Worm (Caenorhabditis elegans): ENCODE measurements around the gene srd-9.

srd-9 gene

ce11 chrV:5329677-5330266 lies 21.8 kb upstream of the srd-9 start (continued):
- no peak for TF ChIP-seq nhr-84 (tag; optimal IDR thresholded peaks at IDR 0.05)
- peak; percentile 6 for TF ChIP-seq snpc-4 (tag; optimal IDR thresholded peaks at IDR 0.05)
- no peak for TF ChIP-seq zag-1 (tag; optimal IDR thresholded peaks at IDR 0.05)
- TF ChIP-seq blmp-1 (tag; optimal IDR thresholded peaks at IDR 0.05) = peak; percentile 93
- TF ChIP-seq snu-23 (GFP tag; optimal IDR thresholded peaks at IDR 0.05) = peak; percentile 50
- TF ChIP-seq grh-1 (GFP tag; IDR thresholded peaks at IDR 0.05) = no peak
- TF ChIP-seq lin-14 (GFP tag; optimal IDR thresholded peaks at IDR 0.05) = peak; percentile 86
- TF ChIP-seq pax-3 (tag; optimal IDR thresholded peaks at IDR 0.05) = no peak
- no peak for TF ChIP-seq aly-2 (tag; optimal IDR thresholded peaks at IDR 0.05)
- TF ChIP-seq isw-1 (GFP tag; IDR thresholded peaks at IDR 0.05) = no peak
- peak in 1 of 2 experiments; percentile 5 for TF ChIP-seq efl-1 (optimal IDR thresholded peaks at IDR 0.05)
- peak; percentile 13 to 94 for TF ChIP-seq efl-1 (GFP tag; optimal IDR thresholded peaks at IDR 0.05 in 1 of 2)
- no peak for TF ChIP-seq efl-3 (GFP tag; optimal IDR thresholded peaks at IDR 0.05)
- TF ChIP-seq nhr-76 (tag; optimal IDR thresholded peaks at IDR 0.05) = no peak
- no peak for TF ChIP-seq skn-1 (tag; optimal IDR thresholded peaks at IDR 0.05)
- TF ChIP-seq nhr-20 (tag; optimal IDR thresholded peaks at IDR 0.05) = peak; percentile 60
- TF ChIP-seq nhr-85 (tag) = peak; percentile 66
- no peak for TF ChIP-seq irx-1 (tag; optimal IDR thresholded peaks at IDR 0.05)
- no peak for TF ChIP-seq vab-15 (tag; optimal IDR thresholded peaks at IDR 0.05)
- no peak for TF ChIP-seq mef-2 (tag; optimal IDR thresholded peaks at IDR 0.05)
- no peak for TF ChIP-seq ces-1 (GFP tag; optimal IDR thresholded peaks at IDR 0.05)
- no peak for TF ChIP-seq unc-62 (GFP tag; optimal IDR thresholded peaks at IDR 0.05)
- TF ChIP-seq C34B4.2 (tag; optimal IDR thresholded peaks at IDR 0.05) = no peak
- no peak for TF ChIP-seq lir-3 (tag; optimal IDR thresholded peaks at IDR 0.05; ENCODE audit: poor library complexity)
- TF ChIP-seq unc-86 (tag; optimal IDR thresholded peaks at IDR 0.05) = no peak
- no peak for TF ChIP-seq jun-1 (tag; optimal IDR thresholded peaks at IDR 0.05)
- no peak for TF ChIP-seq xbp-1 (tag; optimal IDR thresholded peaks at IDR 0.05)
- no peak for TF ChIP-seq aha-1 (tag; optimal IDR thresholded peaks at IDR 0.05)
- TF ChIP-seq egl-13 (tag; optimal IDR thresholded peaks at IDR 0.05) = no peak
- TF ChIP-seq elt-3 (tag; optimal IDR thresholded peaks at IDR 0.05) = peak in 2 of 6 experiments; percentile 17 to 49
- TF ChIP-seq pag-3 (tag; optimal IDR thresholded peaks at IDR 0.05; ENCODE audit: borderline replicate concordance, insufficient read depth) = peak; percentile 85
- no peak for TF ChIP-seq nhr-19 (GFP tag; conservative IDR thresholded peaks at IDR 0.05)
- TF ChIP-seq C16A3.4 (tag; optimal IDR thresholded peaks at IDR 0.05) = peak; percentile 26
- peak; percentile 45 for TF ChIP-seq nhr-77 (tag; optimal IDR thresholded peaks at IDR 0.05)
- peak; percentile 67 for TF ChIP-seq nhr-90 (tag; optimal IDR thresholded peaks at IDR 0.05; ENCODE audit: poor library complexity)
- peak; percentile 36 for TF ChIP-seq rnt-1 (tag; optimal IDR thresholded peaks at IDR 0.05)
- TF ChIP-seq ama-1 (optimal IDR thresholded peaks at IDR 0.05) = no peak
- TF ChIP-seq hlh-4 (tag; optimal IDR thresholded peaks at IDR 0.05) = no peak
- peak in 1 of 2 experiments; percentile 39 for TF ChIP-seq lsy-2 (tag; optimal IDR thresholded peaks at IDR 0.05)
- TF ChIP-seq fkh-4 (tag; optimal IDR thresholded peaks at IDR 0.05; ENCODE audit: borderline replicate concordance) = no peak
- TF ChIP-seq elt-2 (tag; optimal IDR thresholded peaks at IDR 0.05) = peak; percentile 46
- no peak for TF ChIP-seq fkh-8 (tag; optimal IDR thresholded peaks at IDR 0.05)
- no peak for TF ChIP-seq ztf-4 (tag; optimal IDR thresholded peaks at IDR 0.05)
- no peak for TF ChIP-seq sup-37 (GFP tag; optimal IDR thresholded peaks at IDR 0.05)
- TF ChIP-seq sptf-1 (tag; optimal IDR thresholded peaks at IDR 0.05) = no peak
- peak; percentile 25 for TF ChIP-seq dsc-1 (tag; optimal IDR thresholded peaks at IDR 0.05)
- no peak for TF ChIP-seq fos-1 (tag; optimal IDR thresholded peaks at IDR 0.05)
- no peak for TF ChIP-seq unc-130 (tag; optimal IDR thresholded peaks at IDR 0.05)
- peak in 2 of 3 experiments; percentile 8 to 18 for TF ChIP-seq dpl-1 (GFP tag; optimal IDR thresholded peaks at IDR 0.05)
- peak; percentile 59 for TF ChIP-seq mep-1 (tag; optimal IDR thresholded peaks at IDR 0.05)

Measured in whole organism, L1 larva.